Fruit fly (Drosophila melanogaster) whole organism: ENCODE data around the gene CG6403.

Experiments used
- CG8478 ChIP-seq: fragments of >200 bp; optimal IDR thresholded peaks from 2 replicates; lab custom pipeline; 2018; ENCODE audit warnings: inconsistent platforms
- EcR ChIP-seq, 2 experiments: fragments of >200 bp; optimal IDR thresholded peaks; 2 replicates each; lab custom pipeline; 2017; ENCODE audit warnings: missing biosample characterization in 2 of 2, missing genetic modification characterization in 2 of 2, missing genetic modification reagents in 2 of 2
- pan ChIP-seq: fragments of >200 bp; optimal IDR thresholded peaks from 2 replicates; lab custom pipeline; 2017
- usp ChIP-seq: fragments of >200 bp; optimal IDR thresholded peaks from 2 replicates; lab custom pipeline; 2017; ENCODE audit warnings: missing biosample characterization, missing genetic modification characterization, mixed read lengths

dm6 chr3R:26714109-26714576, 22.0 kb downstream of the CG6403 start, which contains the start of gene amon:
- TF ChIP-seq pan (lab: Kevin White, UChicago) = no peak
- no peak for TF ChIP-seq CG8478 (lab: Kevin White, UChicago)
- TF ChIP-seq usp (GFP tag; lab: Kevin White, UChicago) = no peak
- no peak for TF ChIP-seq EcR (GFP tag; optimal IDR thresholded peaks at IDR 0.05; lab: Kevin White, UChicago)
